Worm (Caenorhabditis elegans) whole organism, L2 larva: ENCODE results near the gene ZC239.15.

Source experiments
- F13H6.1 ChIP-seq: sonication (generic microtip); optimal IDR thresholded peaks from 2 replicates; lab custom pipeline; 2016; ENCODE audit warnings: missing genetic modification characterization, missing compliant biosample characterization
- R02D3.7 ChIP-seq: fragments of 150-350 bp; optimal IDR thresholded peaks from 2 replicates; lab custom pipeline; 2014; ENCODE audit warnings: missing biosample characterization, missing genetic modification characterization
- ZK546.5 ChIP-seq: sonication (generic microtip); optimal IDR thresholded peaks from 2 replicates; lab custom pipeline; 2017; ENCODE audit warnings: missing biosample characterization, missing genetic modification characterization
- aly-2 ChIP-seq: fragments of 150-350 bp; optimal IDR thresholded peaks from 2 replicates; lab custom pipeline; 2014; ENCODE audit warnings: missing biosample characterization, missing genetic modification characterization
- blmp-1 ChIP-seq: sonication (generic microtip); optimal IDR thresholded peaks from 2 replicates; lab custom pipeline; 2017; ENCODE audit warnings: missing genetic modification characterization, mild to moderate bottlenecking, missing compliant biosample characterization, antibody characterized with exemption, moderate library complexity; ENCODE audit not compliant: insufficient read depth
- ceh-82 ChIP-seq: fragments of 150-350 bp; optimal IDR thresholded peaks from 2 replicates; lab custom pipeline; 2014; ENCODE audit warnings: missing biosample characterization, missing genetic modification characterization
- crh-2 ChIP-seq: sonication (generic microtip); optimal IDR thresholded peaks from 2 replicates; lab custom pipeline; 2017; ENCODE audit warnings: missing biosample characterization, missing genetic modification characterization
- egl-27 ChIP-seq: sonication (generic microtip); optimal IDR thresholded peaks from 3 replicates; lab custom pipeline; 2017; ENCODE audit warnings: missing biosample characterization, missing genetic modification reagents, missing genetic modification characterization
- elt-1 ChIP-seq: fragments of 150-350 bp; optimal IDR thresholded peaks from 2 replicates; lab custom pipeline; 2014; ENCODE audit warnings: missing biosample characterization, missing genetic modification characterization
- elt-3 ChIP-seq: sonication (generic microtip); optimal IDR thresholded peaks from 2 replicates; lab custom pipeline; 2017; ENCODE audit warnings: missing biosample characterization, missing genetic modification characterization
- gmeb-1 ChIP-seq: fragments of 150-350 bp; optimal IDR thresholded peaks from 2 replicates; lab custom pipeline; 2014; ENCODE audit warnings: missing biosample characterization, missing genetic modification characterization
- lin-11 ChIP-seq: fragments of 150-350 bp; sonication (generic microtip); optimal IDR thresholded peaks from 2 replicates; lab custom pipeline; 2014; ENCODE audit warnings: missing biosample characterization, missing genetic modification characterization, inconsistent platforms, mixed read lengths
- lin-13 ChIP-seq: fragments of 150-350 bp; optimal IDR thresholded peaks from 2 replicates; lab custom pipeline; 2014; ENCODE audit warnings: missing biosample characterization, missing genetic modification reagents, missing genetic modification characterization
- lin-39 ChIP-seq: fragments of 150-350 bp; optimal IDR thresholded peaks from 2 replicates; lab custom pipeline; 2014; ENCODE audit warnings: missing biosample characterization, missing genetic modification reagents, missing genetic modification characterization
- lsy-2 ChIP-seq, 2 experiments: fragments of 150-350 bp in 1 of 2; sonication (generic microtip) in 1 of 2; optimal IDR thresholded peaks; 2 replicates each; lab custom pipeline; 2014 to 2017; ENCODE audit warnings: missing biosample characterization in 2 of 2, missing genetic modification characterization in 2 of 2
- mbf-1 ChIP-seq: sonication (generic microtip); optimal IDR thresholded peaks from 2 replicates; lab custom pipeline; 2017; ENCODE audit warnings: missing biosample characterization, missing genetic modification characterization
- nhr-10 ChIP-seq: sonication (generic microtip); optimal IDR thresholded peaks from 2 replicates; lab custom pipeline; 2017; ENCODE audit warnings: missing biosample characterization, missing genetic modification characterization
- nhr-12 ChIP-seq: fragments of 150-350 bp; optimal IDR thresholded peaks from 2 replicates; lab custom pipeline; 2014; ENCODE audit warnings: missing biosample characterization, missing genetic modification characterization
- nhr-21 ChIP-seq: fragments of 150-350 bp; optimal IDR thresholded peaks from 2 replicates; lab custom pipeline; 2014; ENCODE audit warnings: missing biosample characterization, missing genetic modification characterization
- nhr-23 ChIP-seq: fragments of 150-350 bp; optimal IDR thresholded peaks from 2 replicates; lab custom pipeline; 2014; ENCODE audit warnings: missing biosample characterization, missing genetic modification reagents, missing genetic modification characterization
- nhr-237 ChIP-seq: fragments of 150-350 bp; optimal IDR thresholded peaks from 2 replicates; lab custom pipeline; 2014; ENCODE audit warnings: missing biosample characterization, missing genetic modification characterization
- nhr-25 ChIP-seq: fragments of 150-350 bp; sonication (generic microtip); optimal IDR thresholded peaks from 3 replicates; lab custom pipeline; 2014; ENCODE audit warnings: missing biosample characterization, missing genetic modification characterization
- nhr-6 ChIP-seq: fragments of 150-350 bp; optimal IDR thresholded peaks from 2 replicates; lab custom pipeline; 2014; ENCODE audit warnings: missing biosample characterization, missing genetic modification characterization
- nhr-77 ChIP-seq: fragments of 150-350 bp; optimal IDR thresholded peaks from 2 replicates; lab custom pipeline; 2014; ENCODE audit warnings: missing biosample characterization, missing genetic modification characterization
- peb-1 ChIP-seq: fragments of 150-350 bp; optimal IDR thresholded peaks from 2 replicates; lab custom pipeline; 2014; ENCODE audit warnings: missing biosample characterization, missing genetic modification characterization
- skn-1 ChIP-seq: sonication (generic microtip); optimal IDR thresholded peaks from 2 replicates; lab custom pipeline; 2017; ENCODE audit warnings: missing biosample characterization, missing genetic modification characterization
- sma-3 ChIP-seq: sonication (generic microtip); optimal IDR thresholded peaks from 2 replicates; lab custom pipeline; 2016; ENCODE audit warnings: missing genetic modification reagents, missing genetic modification characterization, missing compliant biosample characterization
- sma-9 ChIP-seq, 2 experiments: fragments of 150-350 bp in 1 of 2; sonication (generic microtip) in 1 of 2; optimal IDR thresholded peaks; 2 replicates each; lab custom pipeline; 2014 to 2016; ENCODE audit warnings: missing genetic modification characterization in 2 of 2, mild to moderate bottlenecking in 1 of 2, missing biosample characterization in 1 of 2, missing compliant biosample characterization in 1 of 2, missing genetic modification reagents in 1 of 2, moderate library complexity in 1 of 2
- snpc-4 ChIP-seq: fragments of 150-350 bp; optimal IDR thresholded peaks from 2 replicates; lab custom pipeline; 2014; ENCODE audit warnings: missing biosample characterization, missing genetic modification characterization
- unc-39 ChIP-seq: fragments of 150-350 bp; optimal IDR thresholded peaks from 2 replicates; lab custom pipeline; 2014; ENCODE audit warnings: missing biosample characterization, missing genetic modification characterization
- unc-55 ChIP-seq: fragments of 150-350 bp; sonication (generic microtip); optimal IDR thresholded peaks from 3 replicates; lab custom pipeline; 2014; ENCODE audit warnings: missing biosample characterization, missing genetic modification reagents, missing genetic modification characterization
- unc-62 ChIP-seq: fragments of 150-350 bp; optimal IDR thresholded peaks from 2 replicates; lab custom pipeline; 2014; ENCODE audit warnings: missing biosample characterization, missing genetic modification reagents, missing genetic modification characterization
- ztf-1 ChIP-seq: fragments of 200-800 bp; sonication (Bioruptor generic); conservative IDR thresholded peaks from 2 replicates; pipeline ENCODE4 v1.3.6; 2022; ENCODE audit warnings: missing genetic modification characterization, missing compliant biosample characterization
- ztf-4 ChIP-seq: fragments of 150-350 bp; optimal IDR thresholded peaks from 2 replicates; lab custom pipeline; 2014; ENCODE audit warnings: missing biosample characterization, missing genetic modification characterization

Gene ZC239.15

DNA sequence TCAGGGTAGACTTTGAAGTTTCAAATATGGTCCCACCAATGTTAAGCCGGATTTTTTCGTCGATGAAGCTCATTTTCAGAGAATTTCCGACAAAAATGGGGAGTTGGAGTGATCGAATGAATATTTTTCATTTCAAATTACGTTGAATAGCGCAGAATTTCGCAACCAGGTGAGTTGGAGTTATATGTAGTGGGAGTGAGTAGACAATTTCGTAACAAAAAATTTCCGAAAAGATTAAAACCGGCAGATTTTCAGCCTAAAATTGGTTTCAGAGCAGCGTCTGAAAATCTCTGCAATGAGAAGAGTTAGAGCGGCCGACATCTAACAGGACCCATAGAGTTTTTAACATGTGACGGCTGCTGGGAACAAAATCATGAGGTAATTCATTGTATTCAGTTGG is 15.9 kb downstream of the ZC239.15 start, which contains the start of gene sdz-35:
sdz-35 (minus strand) TSS at position 101 of the 400 bp plus-strand sequence.
- no peak for TF ChIP-seq lin-39 (tag; lab: Kevin White, UChicago)
- TF ChIP-seq peb-1 (tag; lab: Kevin White, UChicago) = no peak
- no peak for TF ChIP-seq nhr-21
- no peak for TF ChIP-seq F13H6.1 (tag; lab: Kevin White, UChicago)
- no peak for TF ChIP-seq sma-9 (GFP tag; optimal IDR thresholded peaks at IDR 0.05; lab: Kevin White, UChicago)
- no peak for TF ChIP-seq sma-9 (tag; optimal IDR thresholded peaks at IDR 0.05; lab: Kevin White, UChicago)
- no peak for TF ChIP-seq ztf-4 (tag; lab: Kevin White, UChicago)
- TF ChIP-seq skn-1 (tag; lab: Kevin White, UChicago) = no peak
- no peak for TF ChIP-seq ZK546.5 (tag; lab: Kevin White, UChicago)
- no peak for TF ChIP-seq nhr-237 (tag; lab: Kevin White, UChicago)
- no peak for TF ChIP-seq egl-27 (tag; lab: Kevin White, UChicago)
- no peak for TF ChIP-seq gmeb-1 (tag; lab: Kevin White, UChicago)
- TF ChIP-seq crh-2 (tag; lab: Kevin White, UChicago) = no peak
- TF ChIP-seq lsy-2 (tag; optimal IDR thresholded peaks at IDR 0.05; lab: Kevin White, UChicago) = no peak
- no peak for TF ChIP-seq snpc-4 (tag; lab: Kevin White, UChicago)
- no peak for TF ChIP-seq blmp-1 (tag; lab: Kevin White, UChicago)
- TF ChIP-seq nhr-77 (tag; lab: Kevin White, UChicago) = no peak
- TF ChIP-seq lin-13 (GFP tag; lab: Kevin White, UChicago) = no peak
- no peak for TF ChIP-seq nhr-25 (tag; lab: Kevin White, UChicago)
- TF ChIP-seq elt-1 (tag; lab: Kevin White, UChicago) = no peak
- no peak for TF ChIP-seq unc-62 (GFP tag; lab: Kevin White, UChicago)

DNA sequence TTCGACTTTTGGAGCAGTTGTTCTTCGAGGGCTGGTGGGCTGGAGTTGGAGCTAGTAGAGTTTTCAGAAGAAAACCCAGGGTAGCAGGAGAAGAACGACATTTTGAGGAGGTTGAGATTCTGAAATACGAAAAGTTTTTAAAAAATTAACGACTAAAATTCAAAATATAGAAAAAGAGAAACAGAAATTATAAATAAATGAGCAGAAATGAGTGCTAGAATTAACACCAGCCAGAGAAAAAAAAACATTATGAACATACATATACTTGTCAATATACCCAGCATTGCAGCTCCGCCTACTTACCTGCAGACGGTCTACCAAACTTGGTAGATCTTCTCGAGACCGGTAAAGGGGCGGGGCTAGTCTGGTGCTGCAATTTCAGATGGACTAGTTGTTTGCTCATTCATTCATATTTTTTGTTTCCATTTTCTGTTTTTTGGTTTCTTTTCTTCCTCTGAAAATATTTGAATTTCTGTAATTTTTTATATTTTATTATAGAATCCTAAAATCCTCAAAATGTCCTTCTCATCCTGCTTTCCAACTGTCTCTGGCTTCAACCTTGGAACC is 18.0 kb downstream of the ZC239.15 start, which contains the start of the genes ZC239.20 and ZC239.21:
ZC239.20 (minus strand) TSS at position 101 of the 567 bp plus-strand sequence.
ZC239.21 (plus strand) TSS at position 517 of the 567 bp plus-strand sequence.
- no peak for TF ChIP-seq elt-3 (tag; lab: Kevin White, UChicago)
- TF ChIP-seq nhr-77 (tag; lab: Kevin White, UChicago) = no peak
- no peak for TF ChIP-seq egl-27 (tag; lab: Kevin White, UChicago)
- TF ChIP-seq nhr-6 (tag; lab: Kevin White, UChicago) = no peak
- TF ChIP-seq R02D3.7 = no peak
- TF ChIP-seq crh-2 (tag; lab: Kevin White, UChicago) = no peak
- no peak for TF ChIP-seq nhr-10 (tag; lab: Kevin White, UChicago)
- TF ChIP-seq unc-55 (GFP tag; lab: Kevin White, UChicago) = no peak
- no peak for TF ChIP-seq elt-1 (tag; lab: Kevin White, UChicago)
- no peak for TF ChIP-seq nhr-12 (tag; lab: Kevin White, UChicago)
- TF ChIP-seq aly-2 (tag; lab: Kevin White, UChicago) = no peak
- no peak for TF ChIP-seq ztf-4 (tag; lab: Kevin White, UChicago)
- TF ChIP-seq mbf-1 = no peak
- TF ChIP-seq nhr-23 (tag; lab: Kevin White, UChicago) = no peak
- TF ChIP-seq lin-11 (tag; lab: Kevin White, UChicago) = no peak
- no peak for TF ChIP-seq sma-3 (GFP tag; lab: Kevin White, UChicago)
- TF ChIP-seq nhr-25 (tag; lab: Kevin White, UChicago) = no peak
- TF ChIP-seq lsy-2 (tag; optimal IDR thresholded peaks at IDR 0.05; lab: Kevin White, UChicago) = no peak
- no peak for TF ChIP-seq unc-39 (tag; lab: Kevin White, UChicago)
- no peak for TF ChIP-seq ceh-82 (tag; lab: Kevin White, UChicago)

DNA sequence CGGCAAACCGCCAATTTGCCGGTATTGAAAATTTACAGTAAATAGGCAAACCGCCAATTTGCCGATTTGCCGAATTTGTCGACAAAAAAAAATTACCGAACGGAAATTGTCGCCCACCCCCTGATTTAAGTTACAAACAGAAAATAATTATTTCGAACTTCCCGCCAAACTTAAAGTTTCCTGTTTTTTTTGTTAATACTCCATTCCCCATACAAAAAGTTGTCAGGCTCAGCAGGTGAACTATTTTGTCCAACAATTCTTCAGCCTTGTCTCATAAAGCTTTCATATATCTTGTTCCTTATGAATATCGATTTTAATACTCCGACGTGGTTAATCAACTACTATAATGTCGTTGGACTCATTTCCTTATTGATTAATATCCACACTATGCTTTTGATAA is 21.1 kb downstream of the ZC239.15 start, which contains the start of gene sri-50:
sri-50 (plus strand) TSS at position 301 of the 400 bp plus-strand sequence.
- TF ChIP-seq nhr-23 (tag; lab: Kevin White, UChicago) (no peak), nhr-12 (tag; lab: Kevin White, UChicago) (no peak), elt-1 (tag; lab: Kevin White, UChicago) (no peak), unc-62 (GFP tag; lab: Kevin White, UChicago) (no peak), ztf-1 (GFP tag; lab: Robert Waterston, UW) (no peak), crh-2 (tag; lab: Kevin White, UChicago) (no peak), gmeb-1 (tag; lab: Kevin White, UChicago) (no peak), lin-39 (tag; lab: Kevin White, UChicago) (no peak), peb-1 (tag; lab: Kevin White, UChicago) (no peak)
